Worm (Caenorhabditis elegans) whole organism, L1 larva: Measurements from ENCODE around the gene vdac-1.

Experiments used
- F16B12.6 ChIP-seq: fragments of 150-350 bp; optimal IDR thresholded peaks from 2 replicates; lab custom pipeline; 2014; ENCODE audit warnings: missing biosample characterization, missing genetic modification characterization
- Y116A8C.19 ChIP-seq: sonication (generic microtip); optimal IDR thresholded peaks from 2 replicates; lab custom pipeline; 2016; ENCODE audit warnings: missing compliant biosample characterization, missing genetic modification characterization, borderline replicate concordance
- aha-1 ChIP-seq: fragments of 150-350 bp; optimal IDR thresholded peaks from 2 replicates; lab custom pipeline; 2014; ENCODE audit warnings: missing biosample characterization, missing genetic modification characterization
- ama-1 ChIP-seq: fragments of 150-350 bp; optimal IDR thresholded peaks from 2 replicates; lab custom pipeline; 2014
- ceh-63 ChIP-seq: fragments of 200-800 bp; sonication (Bioruptor generic); optimal IDR thresholded peaks from 2 replicates; lab custom pipeline; 2018; ENCODE audit warnings: mild to moderate bottlenecking, missing genetic modification characterization, missing compliant biosample characterization
- ceh-8 ChIP-seq: fragments of 200-800 bp; sonication (Bioruptor generic); optimal IDR thresholded peaks from 2 replicates; lab custom pipeline; 2018; ENCODE audit warnings: mild to moderate bottlenecking, missing genetic modification characterization, moderate library complexity, missing compliant biosample characterization
- ceh-82 ChIP-seq, 3 experiments: fragments of 150-350 bp in 1 of 3; sonication (generic microtip) in 2 of 3; optimal IDR thresholded peaks; 2 replicates each; lab custom pipeline; 2014 to 2017; ENCODE audit warnings: missing biosample characterization in 3 of 3, missing genetic modification characterization in 3 of 3
- ceh-88 ChIP-seq: fragments of 200-800 bp; sonication (Bioruptor generic); IDR thresholded peaks from 2 replicates; pipeline ENCODE4 v1.3.6; 2022; ENCODE audit warnings: missing genetic modification characterization, missing compliant biosample characterization
- ceh-90 ChIP-seq: sonication (generic microtip); optimal IDR thresholded peaks from 2 replicates; lab custom pipeline; 2016; ENCODE audit warnings: missing genetic modification characterization, missing compliant biosample characterization
- dpl-1 ChIP-seq, 3 experiments: fragments of 150-350 bp in 2 of 3; sonication (generic microtip) in 1 of 3; optimal IDR thresholded peaks; 2 replicates each; lab custom pipeline; 2014 to 2017; ENCODE audit warnings: missing biosample characterization in 3 of 3, missing genetic modification characterization in 3 of 3, missing genetic modification reagents in 3 of 3
- efl-1 ChIP-seq, 4 experiments: fragments of 150-350 bp; optimal IDR thresholded peaks in 3 of 4; peaks in 1 of 4; 1 replicate in 1 of 4; 2 replicates in 3 of 4; lab custom pipeline; 2014; ENCODE audit warnings: missing biosample characterization in 2 of 4, missing genetic modification characterization in 2 of 4, missing genetic modification reagents in 2 of 4
- elt-2 ChIP-seq: sonication (generic microtip); optimal IDR thresholded peaks from 2 replicates; lab custom pipeline; 2016; ENCODE audit warnings: missing genetic modification characterization, mild to moderate bottlenecking, inconsistent platforms, missing compliant biosample characterization, missing genetic modification reagents
- elt-3 ChIP-seq, 6 experiments: fragments of 150-350 bp in 1 of 6; sonication (generic microtip); optimal IDR thresholded peaks; 2 replicates each; lab custom pipeline; 2017 to 2018; ENCODE audit warnings: missing biosample characterization in 6 of 6, missing genetic modification characterization in 6 of 6, inconsistent platforms in 1 of 6
- fkh-4 ChIP-seq: sonication (generic microtip); optimal IDR thresholded peaks from 2 replicates; lab custom pipeline; 2016; ENCODE audit warnings: missing compliant biosample characterization, missing genetic modification characterization, borderline replicate concordance
- fkh-8 ChIP-seq: sonication (generic microtip); optimal IDR thresholded peaks from 2 replicates; lab custom pipeline; 2016; ENCODE audit warnings: mild to moderate bottlenecking, missing genetic modification characterization, missing compliant biosample characterization
- jun-1 ChIP-seq: fragments of 150-350 bp; optimal IDR thresholded peaks from 2 replicates; lab custom pipeline; 2014; ENCODE audit warnings: missing biosample characterization, missing genetic modification reagents, missing genetic modification characterization
- lin-14 ChIP-seq: fragments of 200-800 bp; sonication (Bioruptor generic); optimal IDR thresholded peaks from 2 replicates; lab custom pipeline; 2018; ENCODE audit warnings: mild to moderate bottlenecking, missing genetic modification characterization, moderate library complexity, missing compliant biosample characterization
- lin-35 ChIP-seq, 2 experiments: fragments of 150-350 bp; optimal IDR thresholded peaks; 2 replicates each; lab custom pipeline; 2014; ENCODE audit warnings: missing biosample characterization in 2 of 2, missing genetic modification characterization in 2 of 2, missing genetic modification reagents in 2 of 2
- lin-39 ChIP-seq: fragments of 150-350 bp; optimal IDR thresholded peaks from 2 replicates; lab custom pipeline; 2014; ENCODE audit warnings: missing biosample characterization, missing genetic modification reagents, missing genetic modification characterization
- lir-3 ChIP-seq: sonication (generic microtip); optimal IDR thresholded peaks from 2 replicates; lab custom pipeline; 2016; ENCODE audit warnings: mild to moderate bottlenecking, missing genetic modification characterization, moderate library complexity, missing compliant biosample characterization; ENCODE audit not compliant: poor library complexity
- lsy-2 ChIP-seq, 2 experiments: fragments of 150-350 bp; optimal IDR thresholded peaks; 2 replicates each; lab custom pipeline; 2014; ENCODE audit warnings: missing biosample characterization in 2 of 2, missing genetic modification characterization in 2 of 2
- mep-1 ChIP-seq: fragments of 150-350 bp; optimal IDR thresholded peaks from 2 replicates; lab custom pipeline; 2014; ENCODE audit warnings: missing biosample characterization, missing genetic modification characterization
- nhr-12 ChIP-seq: sonication (generic microtip); optimal IDR thresholded peaks from 2 replicates; lab custom pipeline; 2017; ENCODE audit warnings: missing biosample characterization, missing genetic modification characterization
- nhr-20 ChIP-seq: sonication (generic microtip); optimal IDR thresholded peaks from 2 replicates; lab custom pipeline; 2016; ENCODE audit warnings: mild to moderate bottlenecking, missing genetic modification characterization, missing compliant biosample characterization
- nhr-237 ChIP-seq: fragments of 150-350 bp; optimal IDR thresholded peaks from 2 replicates; lab custom pipeline; 2014; ENCODE audit warnings: missing biosample characterization, missing genetic modification characterization
- nhr-28 ChIP-seq: fragments of 150-350 bp; optimal IDR thresholded peaks from 2 replicates; lab custom pipeline; 2014; ENCODE audit warnings: missing biosample characterization, missing genetic modification characterization
- nhr-71 ChIP-seq: sonication (generic microtip); optimal IDR thresholded peaks from 2 replicates; lab custom pipeline; 2016; ENCODE audit warnings: mild to moderate bottlenecking, missing genetic modification characterization, moderate library complexity, missing compliant biosample characterization
- nhr-84 ChIP-seq: sonication (generic microtip); optimal IDR thresholded peaks from 2 replicates; lab custom pipeline; 2017; ENCODE audit warnings: missing biosample characterization, missing genetic modification characterization
- nhr-85 ChIP-seq: sonication (generic microtip); peaks from one replicate; lab custom pipeline; 2016; ENCODE audit warnings: missing genetic modification characterization, inconsistent platforms, missing compliant biosample characterization
- pag-3 ChIP-seq: sonication (generic microtip); optimal IDR thresholded peaks from 2 replicates; lab custom pipeline; 2017; ENCODE audit warnings: missing genetic modification characterization, mild to moderate bottlenecking, missing compliant biosample characterization, antibody characterized with exemption, borderline replicate concordance; ENCODE audit not compliant: insufficient read depth
- pax-3 ChIP-seq: fragments of 200-800 bp; sonication (Bioruptor generic); optimal IDR thresholded peaks from 2 replicates; lab custom pipeline; 2018; ENCODE audit warnings: mild to moderate bottlenecking, missing genetic modification characterization, moderate library complexity, missing compliant biosample characterization
- skn-1 ChIP-seq: fragments of 150-350 bp; optimal IDR thresholded peaks from 2 replicates; lab custom pipeline; 2014; ENCODE audit warnings: missing biosample characterization, missing genetic modification characterization
- snu-23 ChIP-seq: sonication (generic microtip); optimal IDR thresholded peaks from 2 replicates; lab custom pipeline; 2016; ENCODE audit warnings: missing genetic modification characterization, missing compliant biosample characterization
- swsn-7 ChIP-seq: sonication (generic microtip); optimal IDR thresholded peaks from 2 replicates; lab custom pipeline; 2016; ENCODE audit warnings: missing genetic modification characterization, missing compliant biosample characterization
- tlp-1 ChIP-seq: fragments of 150-350 bp; optimal IDR thresholded peaks from 2 replicates; lab custom pipeline; 2014; ENCODE audit warnings: missing biosample characterization, missing genetic modification characterization
- unc-130 ChIP-seq: fragments of 150-350 bp; optimal IDR thresholded peaks from 2 replicates; lab custom pipeline; 2017; ENCODE audit warnings: missing biosample characterization, missing genetic modification characterization, inconsistent platforms
- unc-86 ChIP-seq: sonication (generic microtip); optimal IDR thresholded peaks from 2 replicates; lab custom pipeline; 2016; ENCODE audit warnings: missing genetic modification characterization, missing compliant biosample characterization
- unc-98 ChIP-seq: fragments of 200-800 bp; sonication (Bioruptor generic); IDR thresholded peaks from 2 replicates; pipeline ENCODE4 v1.3.6; 2022; ENCODE audit warnings: missing genetic modification characterization, missing compliant biosample characterization
- zip-4 ChIP-seq: fragments of 200-800 bp; sonication (Bioruptor generic); optimal IDR thresholded peaks from 2 replicates; lab custom pipeline; 2018; ENCODE audit warnings: mild to moderate bottlenecking, missing genetic modification characterization, moderate library complexity, missing compliant biosample characterization

vdac-1 gene

DNA sequence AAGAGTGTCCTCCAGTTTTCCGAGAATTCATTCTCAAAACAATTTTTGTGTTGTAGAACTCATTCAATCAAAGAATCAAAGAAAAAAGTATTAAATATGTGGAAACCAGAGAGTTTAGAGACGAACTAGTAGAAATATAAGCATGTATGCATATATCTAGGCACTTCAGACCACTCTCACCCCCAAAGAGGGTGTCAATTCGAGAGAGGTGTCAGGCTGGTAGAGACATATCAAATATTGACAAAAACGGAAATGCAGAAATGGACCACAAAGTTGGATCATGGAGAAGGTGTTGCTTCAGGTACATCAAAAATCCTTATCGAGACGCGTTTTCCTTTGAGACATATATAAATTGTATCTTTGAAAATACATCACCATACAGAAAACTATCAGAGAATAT lies 16.1 kb upstream of the vdac-1 start:
- TF ChIP-seq unc-98 (GFP tag; lab: Robert Waterston, UW) (no peak), lin-14 (GFP tag; lab: Kevin White, UChicago) (peak; percentile 43)

DNA sequence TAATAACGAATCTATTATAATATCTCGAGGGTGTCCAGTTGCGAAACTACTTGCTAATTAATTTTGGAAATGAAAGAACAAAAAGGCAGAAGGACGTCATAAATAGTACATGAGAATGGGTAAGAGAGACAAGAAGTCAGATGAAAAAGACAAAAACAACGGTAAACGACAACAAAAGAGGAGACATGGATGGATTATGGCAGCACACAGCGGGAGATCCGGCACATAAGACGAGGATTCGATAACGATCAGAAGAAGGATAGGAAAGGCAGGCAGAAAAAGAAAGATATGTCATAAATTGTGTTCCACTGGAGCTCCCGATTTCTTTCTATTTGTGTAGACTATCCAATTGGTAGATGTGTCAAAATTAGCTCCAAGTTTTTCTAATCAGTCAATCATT lies 13.9 kb upstream of the vdac-1 start:
- TF ChIP-seq skn-1 (tag; lab: Kevin White, UChicago) (no peak), lin-14 (GFP tag; lab: Kevin White, UChicago) (peak; percentile 28), nhr-85 (peak; percentile 29), Y116A8C.19 (tag; lab: Kevin White, UChicago) (no peak)

- TF ChIP-seq nhr-12 (tag; lab: Kevin White, UChicago) (no peak), tlp-1 (tag; lab: Kevin White, UChicago) (no peak), swsn-7 (tag; lab: Kevin White, UChicago) (no peak), aha-1 (tag; lab: Kevin White, UChicago) (no peak), pax-3 (tag; lab: Kevin White, UChicago) (no peak), lin-35 (GFP tag; optimal IDR thresholded peaks at IDR 0.05; lab: Kevin White, UChicago) (peak in 1 of 2 experiments; percentile 16), ceh-90 (tag; lab: Kevin White, UChicago) (no peak), ama-1 (no peak), elt-2 (tag; lab: Kevin White, UChicago) (peak; percentile 72), unc-130 (no peak), skn-1 (tag; lab: Kevin White, UChicago) (no peak), pag-3 (tag; lab: Kevin White, UChicago) (no peak), lin-39 (tag; lab: Kevin White, UChicago) (no peak)
Measured at ce11 chrIV:7520841-7521240, 13.2 kb upstream of the vdac-1 start.

DNA sequence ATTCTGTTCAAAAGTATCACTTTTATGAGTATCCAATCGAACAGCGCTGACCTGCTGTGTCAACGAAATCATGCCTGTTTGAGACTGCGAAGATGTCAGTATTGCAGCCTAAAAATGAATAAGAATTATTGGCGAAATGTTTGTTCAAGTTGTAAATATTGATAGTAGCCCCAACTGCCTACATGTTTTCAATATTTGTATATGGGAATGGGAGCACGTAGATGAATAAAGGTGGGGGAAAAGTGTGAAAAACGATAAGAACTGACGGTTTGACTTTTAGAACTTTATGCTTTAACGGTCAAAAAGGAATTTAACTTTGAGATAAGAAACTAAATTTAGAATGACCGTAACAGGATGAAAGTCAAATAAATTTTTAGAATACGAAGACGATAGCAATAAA lies 12.6 kb upstream of the vdac-1 start:
- TF ChIP-seq ceh-82 (tag; optimal IDR thresholded peaks at IDR 0.05; lab: Kevin White, UChicago): no peak
- peak in 1 of 2 experiments; percentile 2 for TF ChIP-seq lin-35 (GFP tag; optimal IDR thresholded peaks at IDR 0.05; lab: Kevin White, UChicago)
- no peak for TF ChIP-seq ceh-63 (GFP tag; lab: Kevin White, UChicago)
- no peak for TF ChIP-seq efl-1 (optimal IDR thresholded peaks at IDR 0.05; lab: Kevin White, UChicago)
- TF ChIP-seq efl-1 (GFP tag; optimal IDR thresholded peaks at IDR 0.05 in 1 of 2; lab: Kevin White, UChicago): peak in 1 of 2 experiments; percentile 68

- TF ChIP-seq nhr-84 (tag; lab: Kevin White, UChicago) (no peak), skn-1 (tag; lab: Kevin White, UChicago) (no peak), unc-98 (GFP tag; lab: Robert Waterston, UW) (no peak), tlp-1 (tag; lab: Kevin White, UChicago) (no peak), fkh-8 (tag; lab: Kevin White, UChicago) (no peak), mep-1 (tag; lab: Kevin White, UChicago) (no peak), unc-130 (no peak), F16B12.6 (no peak)
- TF ChIP-seq, all 84 proteins: peak for 0
Measured at ce11 chrIV:7516167-7516566, 8.5 kb upstream of the vdac-1 start, which contains the start of the genes R05G6.9 and R05G6.3. R05G6.9 (minus strand) TSS chrIV:7516267. R05G6.3 (plus strand) TSS chrIV:7516552.

DNA sequence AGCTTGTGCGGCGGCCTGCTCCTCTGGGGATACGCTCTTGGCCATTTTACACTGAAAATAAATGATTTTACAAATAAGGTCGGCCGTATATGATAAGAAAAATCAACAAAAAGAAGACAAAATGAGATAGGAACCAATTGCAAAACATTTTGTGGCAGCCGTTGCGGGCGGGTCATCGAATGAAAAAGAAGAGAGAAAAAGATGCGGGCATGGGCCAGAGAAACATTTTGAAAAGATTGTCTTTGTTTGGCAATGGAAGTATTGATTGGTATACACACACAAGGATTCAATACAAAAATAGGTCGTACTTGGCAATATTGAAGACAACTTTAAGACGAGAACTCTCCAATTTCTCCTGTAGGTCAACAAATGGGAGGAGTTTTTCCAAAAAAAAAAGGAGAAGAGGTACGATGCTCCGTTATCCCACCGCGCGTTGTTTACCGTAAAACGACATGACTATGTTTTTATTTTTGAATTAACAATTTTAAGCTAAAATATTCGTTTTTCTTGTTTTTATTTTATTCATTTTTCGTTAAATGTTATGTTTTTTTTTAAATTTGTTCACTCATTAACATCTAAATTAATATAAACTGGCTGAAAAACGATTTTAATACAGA lies 5.0 kb upstream of the vdac-1 start, which contains the start of the genes plc-4 and R05G6.4:
plc-4 (minus strand) TSS at position 51 of the 617 bp plus-strand sequence.
R05G6.4 (plus strand) TSS at position 617 of the 617 bp plus-strand sequence.
- no peak for TF ChIP-seq pax-3 (tag; lab: Kevin White, UChicago)
- TF ChIP-seq unc-86 (tag; lab: Kevin White, UChicago): no peak
- peak in 2 of 6 experiments; percentile 3 to 52 for TF ChIP-seq elt-3 (tag; optimal IDR thresholded peaks at IDR 0.05; lab: Kevin White, UChicago)
- TF ChIP-seq ceh-88 (GFP tag; lab: Robert Waterston, UW): no peak
- TF ChIP-seq lsy-2 (tag; optimal IDR thresholded peaks at IDR 0.05; lab: Kevin White, UChicago): peak; percentile 53 to 68
- peak; percentile 29 to 63 for TF ChIP-seq efl-1 (optimal IDR thresholded peaks at IDR 0.05; lab: Kevin White, UChicago)
- peak; percentile 44 to 55 for TF ChIP-seq efl-1 (GFP tag; optimal IDR thresholded peaks at IDR 0.05 in 1 of 2; lab: Kevin White, UChicago)
- TF ChIP-seq nhr-28: no peak
- no peak for TF ChIP-seq lir-3 (tag; lab: Kevin White, UChicago)
- no peak for TF ChIP-seq nhr-237 (tag; lab: Kevin White, UChicago)
- no peak for TF ChIP-seq zip-4
- TF ChIP-seq nhr-84 (tag; lab: Kevin White, UChicago): no peak
- TF ChIP-seq ceh-8 (GFP tag; lab: Kevin White, UChicago): no peak
- TF ChIP-seq dpl-1 (GFP tag; optimal IDR thresholded peaks at IDR 0.05; lab: Kevin White, UChicago): peak; percentile 37 to 59 (median 55)
- peak; percentile 68 for TF ChIP-seq nhr-85
- TF ChIP-seq jun-1: no peak
- no peak for TF ChIP-seq fkh-4
- peak; percentile 56 for TF ChIP-seq snu-23
- no peak for TF ChIP-seq pag-3 (tag; lab: Kevin White, UChicago)
- TF ChIP-seq nhr-71: peak; percentile 70
- peak; percentile 52 for TF ChIP-seq nhr-20 (tag; lab: Kevin White, UChicago)
- no peak for TF ChIP-seq tlp-1 (tag; lab: Kevin White, UChicago)
